Worm (Caenorhabditis elegans) whole organism, L4 larva: ENCODE measurements around the gene F58G11.4.

ENCODE experiments used
- D1046.2 ChIP-seq: fragments of 200-800 bp; sonication (Bioruptor generic); IDR thresholded peaks from 2 replicates; pipeline ENCODE4 v1.3.6; 2022; ENCODE audit warnings: missing genetic modification characterization, missing compliant biosample characterization
- F10B5.3 ChIP-seq: sonication (generic microtip); optimal IDR thresholded peaks from 2 replicates; lab custom pipeline; 2016; ENCODE audit warnings: mild to moderate bottlenecking, missing genetic modification characterization, missing compliant biosample characterization
- F26F4.8 ChIP-seq: fragments of 200-800 bp; sonication (Bioruptor generic); conservative IDR thresholded peaks from 2 replicates; pipeline ENCODE4 v1.3.6; 2022; ENCODE audit warnings: missing genetic modification characterization, missing compliant biosample characterization
- F49E8.2 ChIP-seq: sonication (generic microtip); optimal IDR thresholded peaks from 2 replicates; lab custom pipeline; 2016; ENCODE audit warnings: missing compliant biosample characterization, mild to moderate bottlenecking, missing genetic modification characterization, borderline replicate concordance
- T20F7.1 ChIP-seq: fragments of 200-800 bp; sonication (Bioruptor generic); optimal IDR thresholded peaks from 2 replicates; lab custom pipeline; 2018; ENCODE audit warnings: mild to moderate bottlenecking, missing genetic modification characterization, missing compliant biosample characterization
- T26A8.4 ChIP-seq: fragments of 200-800 bp; sonication (Bioruptor generic); IDR thresholded peaks from 2 replicates; pipeline ENCODE4 v1.3.6; 2022; ENCODE audit warnings: missing genetic modification characterization, missing compliant biosample characterization
- Y105C5A.15 ChIP-seq: fragments of 200-800 bp; sonication (Bioruptor generic); IDR thresholded peaks from 2 replicates; pipeline ENCODE4 v1.3.6; 2022; ENCODE audit warnings: missing genetic modification characterization, missing compliant biosample characterization
- Y75B8A.6 ChIP-seq: fragments of 200-800 bp; sonication (Bioruptor generic); IDR thresholded peaks from 2 replicates; pipeline ENCODE4 v1.3.6; 2022; ENCODE audit warnings: missing genetic modification reagents, missing genetic modification characterization, missing compliant biosample characterization
- ZK546.5 ChIP-seq, 2 experiments: sonication (generic microtip); optimal IDR thresholded peaks; 2 replicates each; lab custom pipeline; 2017; ENCODE audit warnings: missing biosample characterization in 2 of 2, missing genetic modification characterization in 2 of 2
- ama-1 ChIP-seq: fragments of 150-350 bp; optimal IDR thresholded peaks from 2 replicates; lab custom pipeline; 2014; ENCODE audit warnings: inconsistent platforms, mixed read lengths
- ceh-28 ChIP-seq: fragments of 150-350 bp; optimal IDR thresholded peaks from 2 replicates; lab custom pipeline; 2014; ENCODE audit warnings: missing biosample characterization, missing genetic modification reagents, missing genetic modification characterization
- ceh-44 ChIP-seq: fragments of 200-800 bp; sonication (Bioruptor generic); IDR thresholded peaks from 2 replicates; pipeline ENCODE4 v1.3.6; 2022; ENCODE audit warnings: missing genetic modification reagents, missing genetic modification characterization, missing compliant biosample characterization
- ces-1 ChIP-seq: fragments of 150-350 bp; sonication (generic microtip); optimal IDR thresholded peaks from 4 replicates; lab custom pipeline; 2014; ENCODE audit warnings: missing biosample characterization, missing genetic modification reagents, missing genetic modification characterization
- cey-2 ChIP-seq: sonication (generic microtip); optimal IDR thresholded peaks from 3 replicates; lab custom pipeline; 2017; ENCODE audit warnings: missing genetic modification characterization, mild to moderate bottlenecking, missing compliant biosample characterization, antibody characterized with exemption, borderline replicate concordance; ENCODE audit not compliant: insufficient read depth
- ctbp-1 ChIP-seq: fragments of 200-800 bp; sonication (Bioruptor generic); IDR thresholded peaks from 2 replicates; pipeline ENCODE4 v1.3.6; 2022; ENCODE audit warnings: missing genetic modification reagents, missing genetic modification characterization, missing compliant biosample characterization
- daf-8 ChIP-seq: fragments of 200-800 bp; sonication (Bioruptor generic); IDR thresholded peaks from 2 replicates; pipeline ENCODE4 v1.3.6; 2022; ENCODE audit warnings: missing genetic modification characterization, missing compliant biosample characterization
- dmd-6 ChIP-seq: fragments of 200-800 bp; sonication (Bioruptor generic); IDR thresholded peaks from 2 replicates; pipeline ENCODE4 v1.3.6; 2022; ENCODE audit warnings: missing genetic modification reagents, missing genetic modification characterization, missing compliant biosample characterization
- dmd-8 ChIP-seq: fragments of 200-800 bp; sonication (Bioruptor generic); IDR thresholded peaks from 2 replicates; pipeline ENCODE4 v1.3.6; 2022; ENCODE audit warnings: missing genetic modification characterization, missing compliant biosample characterization
- dmd-9 ChIP-seq: fragments of 200-800 bp; sonication (Bioruptor generic); IDR thresholded peaks from 2 replicates; pipeline ENCODE4 v1.3.6; 2022; ENCODE audit warnings: missing genetic modification reagents, missing genetic modification characterization, missing compliant biosample characterization
- fkh-10 ChIP-seq: fragments of 150-350 bp; optimal IDR thresholded peaks from 2 replicates; lab custom pipeline; 2014; ENCODE audit warnings: missing biosample characterization, missing genetic modification reagents, missing genetic modification characterization
- fos-1 ChIP-seq: fragments of 150-350 bp; optimal IDR thresholded peaks from 2 replicates; lab custom pipeline; 2014; ENCODE audit warnings: missing biosample characterization, missing genetic modification characterization
- hlh-30 ChIP-seq: sonication (generic microtip); optimal IDR thresholded peaks from 2 replicates; lab custom pipeline; 2017; ENCODE audit warnings: antibody characterized with exemption, mild to moderate bottlenecking, missing genetic modification characterization, missing compliant biosample characterization; ENCODE audit not compliant: insufficient read depth
- lin-1 ChIP-seq: fragments of 200-800 bp; sonication (Bioruptor generic); IDR thresholded peaks from 2 replicates; pipeline ENCODE4 v1.3.6; 2022; ENCODE audit warnings: missing genetic modification reagents, missing genetic modification characterization, missing compliant biosample characterization
- lin-15B ChIP-seq: fragments of 150-350 bp; sonication (generic microtip); optimal IDR thresholded peaks from 3 replicates; lab custom pipeline; 2014; ENCODE audit warnings: missing biosample characterization, missing genetic modification characterization
- lin-29 ChIP-seq: fragments of 200-800 bp; sonication (Bioruptor generic); IDR thresholded peaks from 2 replicates; pipeline ENCODE4 v1.3.6; 2022; ENCODE audit warnings: missing genetic modification reagents, missing genetic modification characterization, missing compliant biosample characterization
- lin-38 ChIP-seq: fragments of 200-800 bp; sonication (Bioruptor generic); IDR thresholded peaks from 2 replicates; pipeline ENCODE4 v1.3.6; 2022; ENCODE audit warnings: missing genetic modification reagents, missing genetic modification characterization, missing compliant biosample characterization
- lin-39 ChIP-seq: fragments of 150-350 bp; optimal IDR thresholded peaks from 2 replicates; lab custom pipeline; 2014; ENCODE audit warnings: missing biosample characterization, missing genetic modification reagents, missing genetic modification characterization
- madf-5 ChIP-seq, 2 experiments: fragments of 200-800 bp; sonication (Bioruptor generic); IDR thresholded peaks; 2 replicates each; pipeline ENCODE4 v1.3.6; 2022; ENCODE audit warnings: missing compliant biosample characterization in 2 of 2, missing genetic modification characterization in 2 of 2
- mdl-1 ChIP-seq, 2 experiments: fragments of 150-350 bp in 1 of 2; sonication (generic microtip) in 1 of 2; optimal IDR thresholded peaks; 2 replicates each; lab custom pipeline; 2014 to 2017; ENCODE audit warnings: missing biosample characterization in 2 of 2, missing genetic modification characterization in 2 of 2
- mep-1 ChIP-seq: fragments of 150-350 bp; sonication (generic microtip); optimal IDR thresholded peaks from 3 replicates; lab custom pipeline; 2014; ENCODE audit warnings: missing biosample characterization, missing genetic modification characterization
- nhr-102 ChIP-seq: sonication (generic microtip); optimal IDR thresholded peaks from 2 replicates; lab custom pipeline; 2016; ENCODE audit warnings: mild to moderate bottlenecking, missing genetic modification characterization, moderate library complexity, missing compliant biosample characterization
- nhr-111 ChIP-seq: fragments of 200-800 bp; sonication (Bioruptor generic); optimal IDR thresholded peaks from 2 replicates; lab custom pipeline; 2018; ENCODE audit warnings: mild to moderate bottlenecking, missing genetic modification characterization, missing compliant biosample characterization
- nhr-28 ChIP-seq: fragments of 150-350 bp; optimal IDR thresholded peaks from 2 replicates; lab custom pipeline; 2014; ENCODE audit warnings: missing biosample characterization, missing genetic modification characterization
- nhr-77 ChIP-seq: fragments of 150-350 bp; optimal IDR thresholded peaks from 2 replicates; lab custom pipeline; 2014; ENCODE audit warnings: missing biosample characterization, missing genetic modification characterization
- pha-4 ChIP-seq, 2 experiments: fragments of 150-350 bp in 1 of 2; fragments of 200-800 bp in 1 of 2; sonication (Bioruptor generic) in 1 of 2; IDR thresholded peaks in 1 of 2; optimal IDR thresholded peaks in 1 of 2; 2 replicates each; pipeline versions ENCODE4 v1.3.6 to Lab custom; 2014 to 2022; ENCODE audit warnings: missing genetic modification characterization in 2 of 2, missing genetic modification reagents in 2 of 2, missing biosample characterization in 1 of 2, missing compliant biosample characterization in 1 of 2
- php-3 ChIP-seq: fragments of 200-800 bp; sonication (Bioruptor generic); IDR thresholded peaks from 2 replicates; pipeline ENCODE4 v1.3.6; 2022; ENCODE audit warnings: missing genetic modification reagents, missing genetic modification characterization, missing compliant biosample characterization
- pqm-1 ChIP-seq: sonication (generic microtip); optimal IDR thresholded peaks from 2 replicates; lab custom pipeline; 2017; ENCODE audit warnings: missing biosample characterization, missing genetic modification characterization
- rbr-2 ChIP-seq: sonication (generic microtip); optimal IDR thresholded peaks from 2 replicates; lab custom pipeline; 2016; ENCODE audit warnings: missing genotype, missing genetic modification characterization, missing compliant biosample characterization
- set-16 ChIP-seq: fragments of 200-800 bp; sonication (Bioruptor generic); IDR thresholded peaks from 2 replicates; pipeline ENCODE4 v1.3.6; 2022; ENCODE audit warnings: missing genetic modification reagents, missing genetic modification characterization, missing compliant biosample characterization
- skn-1 ChIP-seq: fragments of 150-350 bp; optimal IDR thresholded peaks from 2 replicates; lab custom pipeline; 2014; ENCODE audit warnings: missing biosample characterization, missing genetic modification characterization
- spr-1 ChIP-seq: sonication (generic microtip); optimal IDR thresholded peaks from 2 replicates; lab custom pipeline; 2016; ENCODE audit warnings: mild to moderate bottlenecking, missing genetic modification characterization, missing compliant biosample characterization
- spr-3 ChIP-seq: fragments of 200-800 bp; sonication (Bioruptor generic); optimal IDR thresholded peaks from 2 replicates; lab custom pipeline; 2018; ENCODE audit warnings: mild to moderate bottlenecking, missing genetic modification characterization, missing compliant biosample characterization
- tag-97 ChIP-seq: fragments of 200-800 bp; sonication (Bioruptor generic); IDR thresholded peaks from 2 replicates; pipeline ENCODE4 v1.3.6; 2022; ENCODE audit warnings: missing genetic modification characterization, missing compliant biosample characterization
- tra-1 ChIP-seq: fragments of 200-800 bp; sonication (Bioruptor generic); IDR thresholded peaks from 2 replicates; pipeline ENCODE4 v1.3.6; 2022; ENCODE audit warnings: missing genetic modification reagents, missing genetic modification characterization, missing compliant biosample characterization
- unc-130 ChIP-seq: sonication (generic microtip); optimal IDR thresholded peaks from 2 replicates; lab custom pipeline; 2016; ENCODE audit warnings: missing genetic modification reagents, missing genetic modification characterization, missing compliant biosample characterization
- unc-62 ChIP-seq, 3 experiments: fragments of 150-350 bp in 1 of 3; sonication (generic microtip); optimal IDR thresholded peaks in 2 of 3; peaks in 1 of 3; 1 replicate in 1 of 3; 2 replicates in 2 of 3; lab custom pipeline; 2014 to 2017; ENCODE audit warnings: missing biosample characterization in 3 of 3, missing genetic modification characterization in 3 of 3, missing genetic modification reagents in 3 of 3, missing genotype in 1 of 3
- zfp-2 ChIP-seq: sonication (generic microtip); optimal IDR thresholded peaks from 2 replicates; lab custom pipeline; 2016; ENCODE audit warnings: mild to moderate bottlenecking, missing genetic modification characterization, missing compliant biosample characterization
- zfp-3 ChIP-seq: fragments of 200-800 bp; sonication (Bioruptor generic); conservative IDR thresholded peaks from 2 replicates; pipeline ENCODE4 v1.3.6; 2022; ENCODE audit warnings: missing genetic modification reagents, missing genetic modification characterization, missing compliant biosample characterization
- zip-11 ChIP-seq: fragments of 200-800 bp; sonication (Bioruptor generic); IDR thresholded peaks from 2 replicates; pipeline ENCODE4 v1.3.6; 2022; ENCODE audit warnings: missing genetic modification characterization, missing compliant biosample characterization
- ztf-11 ChIP-seq: fragments of 150-350 bp; optimal IDR thresholded peaks from 2 replicates; lab custom pipeline; 2014; ENCODE audit warnings: missing biosample characterization, missing genetic modification characterization

Gene F58G11.4

ce11 chrV:13658577-13658976 is 13.8 kb upstream of the F58G11.4 start (continued):
- TF ChIP-seq skn-1 (tag; lab: Kevin White, UChicago) (no peak), tag-97 (GFP tag; lab: Robert Waterston, UW) (no peak), ceh-44 (GFP tag; lab: Robert Waterston, UW) (no peak), set-16 (GFP tag; lab: Robert Waterston, UW) (peak; percentile 47; the same call in 1 of the 2 replicates), madf-5 (GFP tag; IDR thresholded peaks at IDR 0.05; lab: Robert Waterston, UW) (peak in 1 of 2 experiments; percentile 41; a peak in 1 of 4 replicates), rbr-2 (peak; percentile 38), spr-3 (GFP tag; lab: Kevin White, UChicago) (peak; percentile 21), Y105C5A.15 (GFP tag; lab: Robert Waterston, UW) (no peak), ztf-11 (tag; lab: Kevin White, UChicago) (no peak), mep-1 (tag; lab: Kevin White, UChicago) (peak; percentile 89), zfp-2 (tag; lab: Kevin White, UChicago) (no peak), ama-1 (lab: Kevin White, UChicago) (no peak), lin-15B (tag; lab: Kevin White, UChicago) (no peak), mdl-1 (tag; optimal IDR thresholded peaks at IDR 0.05; lab: Kevin White, UChicago) (peak; percentile 90 to 98), spr-1 (tag; lab: Kevin White, UChicago) (peak; percentile 30), D1046.2 (GFP tag; lab: Robert Waterston, UW) (peak; percentile 84), cey-2 (tag; lab: Kevin White, UChicago) (peak; percentile 63), ctbp-1 (peak; percentile 71), T26A8.4 (GFP tag; lab: Robert Waterston, UW) (peak; percentile 68), ceh-28 (no peak), nhr-111 (GFP tag; lab: Kevin White, UChicago) (no peak), pha-4 (GFP tag; IDR thresholded peaks at IDR 0.05; lab: Robert Waterston, UW) (peak; percentile 68), pha-4 (tag; optimal IDR thresholded peaks at IDR 0.05; lab: Kevin White, UChicago) (no peak), F26F4.8 (GFP tag; lab: Robert Waterston, UW) (no peak), Y75B8A.6 (GFP tag; lab: Robert Waterston, UW) (0 out of 2 replicates have a peak, but pooled peaks have one; percentile 36), daf-8 (no peak), nhr-102 (tag; lab: Kevin White, UChicago) (peak; percentile 91), unc-130 (GFP tag; lab: Kevin White, UChicago) (no peak), fkh-10 (GFP tag; lab: Kevin White, UChicago) (no peak), lin-29 (GFP tag; lab: Robert Waterston, UW) (peak; percentile 37; the same call in 1 of the 2 replicates), pqm-1 (tag; lab: Kevin White, UChicago) (peak; percentile 9), nhr-77 (tag; lab: Kevin White, UChicago) (peak; percentile 81), lin-1 (GFP tag; lab: Robert Waterston, UW) (peak; percentile 93), php-3 (GFP tag; lab: Robert Waterston, UW) (peak; percentile 83), dmd-9 (peak; percentile 74), nhr-28 (tag; lab: Kevin White, UChicago) (peak; percentile 95), T20F7.1 (GFP tag; lab: Kevin White, UChicago) (peak; percentile 51), lin-38 (GFP tag; lab: Robert Waterston, UW) (peak; percentile 43), F49E8.2 (tag; lab: Kevin White, UChicago) (no peak), dmd-6 (GFP tag; lab: Robert Waterston, UW) (peak; percentile 99), ces-1 (GFP tag; lab: Kevin White, UChicago) (no peak), tra-1 (GFP tag; lab: Robert Waterston, UW) (peak; percentile 99), F10B5.3 (tag; lab: Kevin White, UChicago) (no peak), fos-1 (tag; lab: Kevin White, UChicago) (peak; percentile 69), hlh-30 (peak; percentile 99), ZK546.5 (tag; optimal IDR thresholded peaks at IDR 0.05; lab: Kevin White, UChicago) (no peak), dmd-8 (GFP tag; lab: Robert Waterston, UW) (no peak), lin-39 (no peak), unc-62 (GFP tag; optimal IDR thresholded peaks at IDR 0.05 in 1 of 2; lab: Kevin White, UChicago) (peak in 1 of 2 experiments; percentile 99), unc-62 (tag; optimal IDR thresholded peaks at IDR 0.05; lab: Kevin White, UChicago) (no peak), zip-11 (no peak), zfp-3 (GFP tag; lab: Robert Waterston, UW) (no peak; the same call in none of the 2 replicates)
